Worm (Caenorhabditis elegans) whole organism, late embryonic: ENCODE results near the gene math-21.
"Not testable (repeated sequence)": the region's sequence is repeated elsewhere in the genome, so short reads cannot be mapped to it uniquely, and the experiment has no call there.

Experiments used
- C08G9.2 ChIP-seq: sonication (generic microtip); optimal IDR thresholded peaks from 2 replicates; lab custom pipeline; 2016; ENCODE audit warnings: mild to moderate bottlenecking, missing genetic modification characterization, moderate library complexity, missing compliant biosample characterization
- C38D4.7 ChIP-seq: fragments of 200-800 bp; sonication (Bioruptor generic); optimal IDR thresholded peaks from 2 replicates; lab custom pipeline; 2018; ENCODE audit warnings: mild to moderate bottlenecking, missing genetic modification characterization, moderate library complexity, missing compliant biosample characterization
- K02D7.2 ChIP-seq: sonication (generic microtip); optimal IDR thresholded peaks from 2 replicates; lab custom pipeline; 2017; ENCODE audit warnings: mild to moderate bottlenecking, missing genetic modification characterization, missing compliant biosample characterization
- Y22D7AL.16 ChIP-seq: sonication (generic microtip); optimal IDR thresholded peaks from 2 replicates; lab custom pipeline; 2016; ENCODE audit warnings: missing genetic modification characterization, missing compliant biosample characterization
- ceh-14 ChIP-seq: sonication (generic microtip); optimal IDR thresholded peaks from 2 replicates; lab custom pipeline; 2016; ENCODE audit warnings: missing genotype, missing genetic modification characterization, missing compliant biosample characterization
- ceh-18 ChIP-seq: sonication (generic microtip); optimal IDR thresholded peaks from 2 replicates; lab custom pipeline; 2016; ENCODE audit warnings: missing genetic modification characterization, missing compliant biosample characterization
- ceh-19 ChIP-seq: fragments of 200-800 bp; sonication (Bioruptor generic); optimal IDR thresholded peaks from 2 replicates; lab custom pipeline; 2018; ENCODE audit warnings: mild to moderate bottlenecking, missing genetic modification characterization, missing compliant biosample characterization
- ceh-2 ChIP-seq: sonication (generic microtip); optimal IDR thresholded peaks from 2 replicates; lab custom pipeline; 2016; ENCODE audit warnings: missing genotype, missing genetic modification characterization, missing compliant biosample characterization
- ceh-31 ChIP-seq: sonication (generic microtip); optimal IDR thresholded peaks from 2 replicates; lab custom pipeline; 2016; ENCODE audit warnings: missing genetic modification characterization, missing compliant biosample characterization
- ceh-45 ChIP-seq: fragments of 200-800 bp; sonication (Bioruptor generic); IDR thresholded peaks from 2 replicates; pipeline ENCODE4 v1.3.6; 2022; ENCODE audit warnings: missing genetic modification reagents, missing genetic modification characterization, missing compliant biosample characterization
- ceh-48 ChIP-seq: sonication (generic microtip); optimal IDR thresholded peaks from 2 replicates; lab custom pipeline; 2016; ENCODE audit warnings: missing genetic modification characterization, inconsistent platforms, missing compliant biosample characterization
- ceh-9 ChIP-seq: sonication (generic microtip); optimal IDR thresholded peaks from 2 replicates; lab custom pipeline; 2016; ENCODE audit warnings: mild to moderate bottlenecking, missing genetic modification characterization, inconsistent platforms, missing compliant biosample characterization
- che-1 ChIP-seq: sonication (generic microtip); optimal IDR thresholded peaks from 2 replicates; lab custom pipeline; 2016; ENCODE audit warnings: mild to moderate bottlenecking, missing genetic modification characterization, missing compliant biosample characterization
- dve-1 ChIP-seq: sonication (generic microtip); optimal IDR thresholded peaks from 2 replicates; lab custom pipeline; 2017; ENCODE audit warnings: antibody characterized with exemption, mild to moderate bottlenecking, missing genetic modification characterization, missing compliant biosample characterization
- elt-2 ChIP-seq: sonication (generic microtip); optimal IDR thresholded peaks from 2 replicates; lab custom pipeline; 2016; ENCODE audit warnings: missing genetic modification reagents, missing genetic modification characterization, missing compliant biosample characterization
- elt-4 ChIP-seq: sonication (generic microtip); optimal IDR thresholded peaks from 2 replicates; lab custom pipeline; 2016; ENCODE audit warnings: missing genetic modification characterization, missing compliant biosample characterization
- eyg-1 ChIP-seq: sonication (generic microtip); optimal IDR thresholded peaks from 2 replicates; lab custom pipeline; 2016; ENCODE audit warnings: missing genotype, missing genetic modification characterization, missing compliant biosample characterization
- hlh-30 ChIP-seq: sonication (generic microtip); optimal IDR thresholded peaks from 2 replicates; lab custom pipeline; 2017; ENCODE audit warnings: antibody characterized with exemption, missing genetic modification characterization, missing compliant biosample characterization; ENCODE audit not compliant: insufficient read depth
- lin-11 ChIP-seq: fragments of 200-800 bp; sonication (Bioruptor generic); optimal IDR thresholded peaks from 2 replicates; lab custom pipeline; 2018; ENCODE audit warnings: mild to moderate bottlenecking, missing genetic modification characterization, missing compliant biosample characterization
- nfya-1 ChIP-seq: sonication (generic microtip); optimal IDR thresholded peaks from 2 replicates; lab custom pipeline; 2017; ENCODE audit warnings: missing genetic modification characterization, mild to moderate bottlenecking, missing compliant biosample characterization, antibody characterized with exemption, moderate library complexity
- nhr-11 ChIP-seq: fragments of 150-350 bp; optimal IDR thresholded peaks from 2 replicates; lab custom pipeline; 2014; ENCODE audit warnings: missing biosample characterization, missing genetic modification characterization
- odd-2 ChIP-seq: sonication (generic microtip); optimal IDR thresholded peaks from 2 replicates; lab custom pipeline; 2017; ENCODE audit warnings: antibody characterized with exemption, mild to moderate bottlenecking, missing genetic modification characterization, missing compliant biosample characterization
- pag-3 ChIP-seq: sonication (generic microtip); optimal IDR thresholded peaks from 2 replicates; lab custom pipeline; 2016; ENCODE audit warnings: missing compliant biosample characterization, missing genetic modification characterization, borderline replicate concordance
- pax-1 ChIP-seq: fragments of 150-350 bp; optimal IDR thresholded peaks from 2 replicates; lab custom pipeline; 2014; ENCODE audit warnings: missing biosample characterization, missing genetic modification characterization
- pros-1 ChIP-seq: fragments of 150-350 bp; optimal IDR thresholded peaks from 2 replicates; lab custom pipeline; 2014; ENCODE audit warnings: missing biosample characterization, missing genetic modification reagents, missing genetic modification characterization
- ref-2 ChIP-seq: sonication (generic microtip); optimal IDR thresholded peaks from 2 replicates; lab custom pipeline; 2016; ENCODE audit warnings: missing genetic modification characterization, missing compliant biosample characterization
- sdc-2 ChIP-seq: sonication (generic microtip); optimal IDR thresholded peaks from 2 replicates; lab custom pipeline; 2016; ENCODE audit warnings: missing genotype, missing genetic modification characterization, missing compliant biosample characterization
- sox-4 ChIP-seq: sonication (generic microtip); optimal IDR thresholded peaks from 2 replicates; lab custom pipeline; 2017; ENCODE audit warnings: mild to moderate bottlenecking, missing genetic modification characterization, inconsistent platforms, missing compliant biosample characterization
- ztf-16 ChIP-seq: sonication (generic microtip); optimal IDR thresholded peaks from 2 replicates; lab custom pipeline; 2017; ENCODE audit warnings: missing genetic modification characterization, missing compliant biosample characterization

The math-21 gene

ce11 chrII:1995744-1996143, 1.9 kb downstream of the math-21 start:
- TF ChIP-seq ceh-18: no peak
- TF ChIP-seq nhr-11 (tag; lab: Kevin White, UChicago): no peak
- TF ChIP-seq elt-2 (tag; lab: Kevin White, UChicago): peak; percentile 84

DNA sequence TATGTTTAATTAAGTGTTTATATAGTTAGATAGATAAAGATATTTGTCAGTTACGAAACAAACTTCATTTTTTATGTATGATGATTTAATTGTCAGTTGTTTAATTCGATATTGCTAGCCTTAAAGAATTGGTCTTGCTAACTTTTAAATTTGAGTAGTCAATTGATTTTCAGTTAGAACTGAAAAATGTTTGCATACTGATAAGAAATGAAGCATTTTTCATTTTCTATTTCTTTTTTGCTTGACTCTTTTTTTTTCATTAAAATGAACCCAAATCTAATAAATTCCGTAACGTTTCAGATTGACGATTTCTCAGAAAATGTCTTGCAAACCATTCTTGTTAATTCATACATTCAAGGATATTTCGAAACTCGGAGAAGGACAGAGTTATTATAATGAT, 2.4 kb downstream of the math-21 start, which contains the start of gene math-20:
TSS of gene math-20 (plus strand) at position 301 of the 400 bp plus-strand sequence.
- TF ChIP-seq eyg-1 (tag; lab: Kevin White, UChicago) (no peak), C08G9.2 (tag; lab: Kevin White, UChicago) (no peak), sox-4 (tag; lab: Kevin White, UChicago) (no peak), K02D7.2 (tag; lab: Kevin White, UChicago) (no peak), elt-2 (tag; lab: Kevin White, UChicago) (no peak), dve-1 (tag; lab: Kevin White, UChicago) (no peak), sdc-2 (tag; lab: Kevin White, UChicago) (no peak), ceh-2 (tag; lab: Kevin White, UChicago) (no peak), ceh-19 (no peak), ceh-14 (tag; lab: Kevin White, UChicago) (no peak)
- TF ChIP-seq, all 69 proteins: peak for 0

- TF ChIP-seq ztf-16, ref-2, ceh-9 (tag; lab: Kevin White, UChicago): not testable (repeated sequence)
These were observed 4.7 kb downstream of the math-21 start, which contains the start of gene math-19 for ce11 chrII:1998561-1998960. Gene math-19, plus strand, starts transcription at chrII:1998861.

ce11 chrII:2000720-2001119, 6.9 kb downstream of the math-21 start, which contains the start of gene ceh-84:
Gene ceh-84, minus strand, starts transcription at chrII:2000820.
- not testable (repeated sequence) for TF ChIP-seq ceh-31 (tag; lab: Kevin White, UChicago); Y22D7AL.16 (tag; lab: Kevin White, UChicago); ceh-45 (GFP tag; lab: Robert Waterston, UW)

ce11 chrII:2011179-2011578, 17.3 kb downstream of the math-21 start:
- no peak for TF ChIP-seq sox-4 (tag; lab: Kevin White, UChicago)
- no peak for TF ChIP-seq lin-11 (tag; lab: Kevin White, UChicago)
- TF ChIP-seq che-1 (tag; lab: Kevin White, UChicago): no peak
- TF ChIP-seq pros-1 (tag; lab: Kevin White, UChicago): no peak
- no peak for TF ChIP-seq pag-3 (tag; lab: Kevin White, UChicago)
- no peak for TF ChIP-seq ceh-9 (tag; lab: Kevin White, UChicago)
- no peak for TF ChIP-seq elt-4 (tag; lab: Kevin White, UChicago)
- TF ChIP-seq ztf-16 (tag; lab: Kevin White, UChicago): no peak

DNA sequence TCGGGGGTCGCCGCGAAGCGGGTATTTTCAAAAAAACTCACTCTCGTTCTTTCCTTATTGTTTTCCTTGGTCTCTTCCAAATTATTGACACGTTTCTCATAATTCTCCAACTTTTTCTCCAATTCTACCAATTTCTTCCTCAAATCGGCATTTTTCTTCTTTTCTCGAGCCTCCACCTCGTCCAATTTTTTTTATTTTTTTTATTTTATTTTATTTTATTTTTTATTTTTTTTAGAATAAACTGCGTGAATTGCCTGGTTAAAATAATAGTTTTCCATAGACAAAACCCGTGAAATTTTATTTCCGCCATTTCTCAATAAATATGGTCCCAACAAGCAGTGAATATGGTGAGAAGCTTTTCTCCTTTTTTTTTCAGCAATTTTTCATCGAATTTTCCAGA, 18.9 kb downstream of the math-21 start, which contains the start of gene F59H6.15:
TSS of gene F59H6.15 (plus strand) at position 301 of the 400 bp plus-strand sequence.
- TF ChIP-seq C38D4.7: no peak
- TF ChIP-seq pax-1 (tag; lab: Kevin White, UChicago): no peak
- TF ChIP-seq hlh-30 (tag; lab: Kevin White, UChicago): no peak
- TF ChIP-seq ref-2 (tag; lab: Kevin White, UChicago): no peak
- TF ChIP-seq lin-11 (tag; lab: Kevin White, UChicago): no peak
- no peak for TF ChIP-seq nfya-1 (tag; lab: Kevin White, UChicago)
- no peak for TF ChIP-seq elt-2 (tag; lab: Kevin White, UChicago)
- TF ChIP-seq ceh-45 (GFP tag; lab: Robert Waterston, UW): no peak
- TF ChIP-seq sox-4 (tag; lab: Kevin White, UChicago): no peak
- no peak for TF ChIP-seq ceh-48
- TF ChIP-seq odd-2 (tag; lab: Kevin White, UChicago): no peak
